Worm (Caenorhabditis elegans) whole organism, L4/young adult: ENCODE measurements around the gene C37C3.17.
A peak's percentile ranks its signal among the peaks of the same experiment; 100 is the strongest.

Source experiments
- W03F9.2 ChIP-seq: fragments of 150-350 bp; optimal IDR thresholded peaks from 2 replicates; lab custom pipeline; 2014; ENCODE audit warnings: missing biosample characterization, missing genetic modification characterization
- dao-5 ChIP-seq: sonication (generic microtip); optimal IDR thresholded peaks from 2 replicates; lab custom pipeline; 2016; ENCODE audit warnings: missing genotype, missing genetic modification characterization, moderate library complexity, missing compliant biosample characterization
- him-1 ChIP-seq: sonication (generic microtip); optimal IDR thresholded peaks from 2 replicates; lab custom pipeline; 2016; ENCODE audit warnings: missing genotype, missing genetic modification reagents, missing genetic modification characterization, missing compliant biosample characterization

Gene C37C3.17

DNA sequence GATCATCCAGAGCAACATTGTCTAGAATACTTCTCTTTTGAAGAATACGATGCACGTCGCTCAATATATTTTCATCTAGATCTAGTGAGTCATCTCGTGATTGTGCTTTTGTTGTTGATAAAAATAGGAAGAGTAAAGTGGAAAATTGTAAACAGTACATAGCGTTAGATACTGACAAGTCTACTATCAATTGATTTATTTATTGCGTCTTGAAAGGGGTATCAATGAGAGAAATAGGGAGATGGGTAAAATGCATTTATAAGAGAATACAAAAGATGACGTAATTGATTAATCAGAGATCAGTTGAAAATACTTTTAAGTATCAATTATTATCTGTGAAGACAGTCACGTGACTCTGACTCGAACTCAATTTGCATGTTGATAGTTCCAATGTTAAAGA lies 24.8 kb downstream of the C37C3.17 start, which contains the start of gene txt-5:
Gene txt-5 (minus strand): TSS at position 224 of the 400 bp plus-strand sequence.
- no peak for TF ChIP-seq W03F9.2
- no peak for TF ChIP-seq him-1 (tag; lab: Kevin White, UChicago)
- no peak for TF ChIP-seq dao-5 (tag; lab: Kevin White, UChicago)

DNA sequence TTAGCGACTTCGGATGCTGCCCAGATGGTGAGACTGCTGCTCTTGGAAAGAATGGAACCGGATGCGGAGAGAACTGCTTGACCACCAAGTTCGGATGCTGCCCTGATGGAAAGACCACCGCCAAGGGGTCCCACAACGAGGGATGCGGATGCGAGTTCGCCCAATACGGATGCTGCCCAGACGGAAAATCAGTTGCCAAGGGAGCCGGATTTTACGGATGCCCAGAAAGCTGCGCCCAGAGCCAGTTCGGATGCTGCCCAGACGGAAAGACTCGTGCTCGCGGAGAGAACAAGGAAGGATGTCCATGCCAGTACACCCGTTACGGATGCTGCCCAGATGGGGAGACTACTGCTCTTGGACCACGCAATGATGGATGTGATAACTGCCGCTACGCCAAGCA lies 30.7 kb downstream of the C37C3.17 start:
- TF ChIP-seq dao-5 (tag; lab: Kevin White, UChicago) = no peak
- no peak for TF ChIP-seq him-1 (tag; lab: Kevin White, UChicago)
- TF ChIP-seq W03F9.2 = no peak

ce11 chrV:7826917-7827316 lies 34.8 kb downstream of the C37C3.17 start, which contains the start of gene mig-6:
TSS of gene mig-6 (plus strand) at chrV:7827217.
- no peak for TF ChIP-seq W03F9.2

DNA sequence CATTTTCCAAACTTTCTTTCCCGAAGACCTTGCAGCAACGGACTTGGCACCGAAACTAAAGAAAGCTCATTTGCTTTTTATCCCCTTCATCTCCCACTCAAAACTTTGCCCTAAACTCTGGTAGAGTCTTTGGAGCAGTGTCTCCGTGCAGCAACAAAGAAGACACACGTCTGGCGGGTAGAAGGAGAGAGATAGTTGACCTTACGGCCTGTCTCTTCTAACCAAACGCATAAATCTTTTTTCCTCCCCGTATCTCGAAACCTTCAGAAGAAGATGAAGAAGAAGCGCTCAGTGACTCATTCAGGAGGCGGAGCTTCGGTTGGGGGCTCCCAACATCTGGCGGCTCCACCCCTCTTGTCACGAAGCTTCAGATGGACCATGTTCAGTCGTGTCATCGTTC lies 35.3 kb downstream of the C37C3.17 start:
- no peak for TF ChIP-seq him-1 (tag; lab: Kevin White, UChicago)
- TF ChIP-seq W03F9.2 = no peak
- TF ChIP-seq dao-5 (tag; lab: Kevin White, UChicago) = no peak

- TF ChIP-seq him-1 (tag; lab: Kevin White, UChicago) (no peak), W03F9.2 (no peak), dao-5 (tag; lab: Kevin White, UChicago) (no peak)
Observed at ce11 chrV:7825836-7826235, 35.9 kb downstream of the C37C3.17 start.

ce11 chrV:7824138-7824537 lies 37.6 kb downstream of the C37C3.17 start:
- TF ChIP-seq him-1 (tag; lab: Kevin White, UChicago) (no peak), W03F9.2 (no peak), dao-5 (tag; lab: Kevin White, UChicago) (no peak)

- TF ChIP-seq him-1 (tag; lab: Kevin White, UChicago) = no peak
- no peak for TF ChIP-seq dao-5 (tag; lab: Kevin White, UChicago)
- no peak for TF ChIP-seq W03F9.2
Observed at ce11 chrV:7822655-7823054, 39.0 kb downstream of the C37C3.17 start.

ce11 chrV:7820270-7820669 lies 41.4 kb downstream of the C37C3.17 start, which contains the start of gene lbp-4:
TSS of gene lbp-4 (plus strand) at chrV:7820578.
- TF ChIP-seq W03F9.2 (peak; percentile 6), him-1 (tag; lab: Kevin White, UChicago) (no peak), dao-5 (tag; lab: Kevin White, UChicago) (no peak)

ce11 chrV:7819585-7819984 lies 42.1 kb downstream of the C37C3.17 start:
- TF ChIP-seq dao-5 (tag; lab: Kevin White, UChicago) = no peak
- TF ChIP-seq him-1 (tag; lab: Kevin White, UChicago) = no peak
- TF ChIP-seq W03F9.2 = no peak

- TF ChIP-seq him-1 (tag; lab: Kevin White, UChicago) (no peak), W03F9.2 (no peak), dao-5 (tag; lab: Kevin White, UChicago) (no peak)
Observed at ce11 chrV:7816486-7816885, 45.2 kb downstream of the C37C3.17 start.

- no peak for TF ChIP-seq W03F9.2
- TF ChIP-seq dao-5 (tag; lab: Kevin White, UChicago) = no peak
- TF ChIP-seq him-1 (tag; lab: Kevin White, UChicago) = no peak
Observed at ce11 chrV:7814601-7815000, 47.1 kb downstream of the C37C3.17 start, which contains the start of gene ZK742.6. TSS of gene ZK742.6 (minus strand) at chrV:7814942.

DNA sequence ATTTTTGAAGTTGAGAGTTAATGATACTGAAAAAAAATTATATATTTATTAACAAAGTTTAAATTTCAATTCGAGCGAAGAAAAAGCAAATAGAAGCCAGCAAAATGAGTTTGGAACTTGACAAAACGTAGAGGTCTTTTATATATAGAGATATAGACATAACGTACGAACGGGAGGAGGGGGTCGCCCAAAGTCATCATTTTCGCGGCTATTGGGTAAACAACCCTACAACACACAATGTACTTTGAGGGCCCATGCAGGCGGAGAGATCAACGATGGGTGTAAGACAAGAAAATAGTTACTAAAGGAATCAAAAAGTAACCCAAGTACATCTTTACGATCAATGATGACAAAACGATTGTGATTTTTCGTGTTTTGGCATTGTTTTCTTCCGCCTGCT lies 49.9 kb downstream of the C37C3.17 start, which contains the start of gene ZK742.4:
Gene ZK742.4 (minus strand): TSS at position 35 of the 400 bp plus-strand sequence.
- TF ChIP-seq him-1 (tag; lab: Kevin White, UChicago) (no peak), dao-5 (tag; lab: Kevin White, UChicago) (no peak), W03F9.2 (no peak)
